Worm (Caenorhabditis elegans): Measurements from ENCODE around the gene fbxc-50.

DNA sequence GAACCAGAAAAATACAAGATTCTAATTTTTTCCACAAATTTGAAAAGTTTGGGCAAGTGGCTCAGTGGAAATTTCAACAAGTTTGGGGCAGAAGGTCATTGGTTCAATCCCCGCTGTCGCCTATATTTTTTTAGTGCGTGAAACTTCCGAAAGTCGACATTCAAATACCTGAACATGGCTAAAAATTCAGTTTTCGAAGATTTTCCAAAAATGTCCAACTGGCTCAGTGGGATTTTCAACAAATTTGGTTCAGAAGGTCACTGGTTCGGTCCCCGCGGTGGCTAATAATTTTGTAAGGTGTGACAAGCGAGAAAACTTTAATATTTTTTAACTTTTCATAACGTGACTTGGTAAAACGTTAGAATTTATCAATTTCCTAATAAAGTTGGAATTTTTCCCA lies 16.8 kb upstream of the fbxc-50 start:
- no peak for TF ChIP-seq nhr-237 (tag; optimal IDR thresholded peaks at IDR 0.05)
- TF ChIP-seq ztf-4 (tag; optimal IDR thresholded peaks at IDR 0.05) = no peak
